ENCODE assay signal across 2 fruit fly cellular contexts in the genomic region with DNA sequence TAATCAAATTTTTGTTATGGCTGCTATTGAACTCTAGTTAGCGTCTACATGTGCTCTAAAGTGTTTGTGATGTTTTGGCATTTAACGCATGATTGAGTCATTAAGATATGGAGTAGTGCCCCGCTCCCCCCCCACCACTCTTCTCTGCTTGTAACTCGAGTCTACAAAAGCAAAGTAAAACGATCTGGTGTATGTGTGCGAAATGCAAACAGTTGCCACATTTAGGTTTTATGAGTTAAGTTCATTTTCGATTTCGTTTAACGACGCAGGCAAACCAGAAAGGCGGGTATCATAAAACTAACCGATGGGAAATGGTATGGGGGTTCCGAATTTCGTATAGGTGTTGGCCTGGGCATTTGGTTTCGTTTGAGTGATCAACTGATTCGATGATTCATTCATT.
TF ChIP-seq lines count a peak whose summit lies in the region.

No protein-coding gene starts in this region.

- TF ChIP-seq CTCF in whole organism, embryonic (GFP tag; optimal IDR thresholded peaks at IDR 0.05; lab: Kevin White, UChicago): no peak

TF ChIP-seq in whole organism, embryonic, 481 proteins besides CTCF, POLR2A, EP300 and RAD21 (continues in another document):
- TF ChIP-seq Pdp1 (GFP tag; optimal IDR thresholded peaks at IDR 0.05; lab: Kevin White, UChicago) (peak in 1 of 2 experiments; percentile 19), CG16813 (GFP tag; IDR thresholded peaks at IDR 0.05; lab: Robert Waterston, UW; ENCODE audit: partially characterized antibody) (no peak), crol (GFP tag; IDR thresholded peaks at IDR 0.05; lab: Robert Waterston, UW) (peak; percentile 72), Mrtf (GFP tag; IDR thresholded peaks at IDR 0.05; lab: Robert Waterston, UW) (0 out of 3 replicates have a peak, but pooled peaks have one; percentile 40), CG12071 (GFP tag; optimal IDR thresholded peaks at IDR 0.05; lab: Kevin White, UChicago) (peak; percentile 42), mirr (GFP tag; optimal IDR thresholded peaks at IDR 0.05; lab: Kevin White, UChicago) (peak; percentile 74), Fer1 (GFP tag; optimal IDR thresholded peaks at IDR 0.05; lab: Kevin White, UChicago) (peak; percentile 30), lab (GFP tag; optimal IDR thresholded peaks at IDR 0.05; lab: Kevin White, UChicago) (peak; percentile 27), Blimp-1 (GFP tag; optimal IDR thresholded peaks at IDR 0.05; lab: Kevin White, UChicago) (peak; percentile 61), CG12769 (tag; optimal IDR thresholded peaks at IDR 0.05; lab: Kevin White, UChicago) (peak; percentile 54), Hr78 (GFP tag; optimal IDR thresholded peaks at IDR 0.05; lab: Kevin White, UChicago) (peak in 1 of 2 experiments; percentile 13), B-H2 (GFP tag; optimal IDR thresholded peaks at IDR 0.05; lab: Kevin White, UChicago) (peak; percentile 3), Atf6 (GFP tag; IDR thresholded peaks at IDR 0.05; lab: Robert Waterston, UW) (peak; percentile 41), exex (tag; optimal IDR thresholded peaks at IDR 0.05; lab: Kevin White, UChicago) (peak; percentile 25), pb (GFP tag; optimal IDR thresholded peaks at IDR 0.05; lab: Kevin White, UChicago) (no peak), CG10321 (GFP tag; IDR thresholded peaks at IDR 0.05; lab: Robert Waterston, UW) (peak; percentile 53; the same call in 1 of the 2 replicates), CG10543 (GFP tag; optimal IDR thresholded peaks at IDR 0.05; lab: Kevin White, UChicago) (peak; percentile 34), Taf1 (GFP tag; IDR thresholded peaks at IDR 0.05; lab: Robert Waterston, UW) (no peak), HHEX (GFP tag; optimal IDR thresholded peaks at IDR 0.05; lab: Kevin White, UChicago) (peak; percentile 18), CG7987 (GFP tag; optimal IDR thresholded peaks at IDR 0.05; lab: Kevin White, UChicago) (peak; percentile 25), Dbx (GFP tag; IDR thresholded peaks at IDR 0.05; lab: Robert Waterston, UW) (0 out of 3 replicates have a peak, but pooled peaks have one; percentile 30), Fer3 (tag; optimal IDR thresholded peaks at IDR 0.05; lab: Kevin White, UChicago) (peak; percentile 12), sd (tag; optimal IDR thresholded peaks at IDR 0.05; lab: Kevin White, UChicago) (peak; percentile 67), kah (GFP tag; optimal IDR thresholded peaks at IDR 0.05; lab: Kevin White, UChicago) (no peak), CG2678 (tag; optimal IDR thresholded peaks at IDR 0.05; lab: Kevin White, UChicago) (peak; percentile 37), BtbVII (GFP tag; optimal IDR thresholded peaks at IDR 0.05; lab: Kevin White, UChicago) (peak; percentile 35), CG6175 (GFP tag; IDR thresholded peaks at IDR 0.05; lab: Robert Waterston, UW) (0 out of 3 replicates have a peak, but pooled peaks have one; percentile 41), otp (GFP tag; IDR thresholded peaks at IDR 0.05; lab: Robert Waterston, UW) (0 out of 3 replicates have a peak, but pooled peaks have one; percentile 15), abd-A (tag; optimal IDR thresholded peaks at IDR 0.05; lab: Kevin White, UChicago) (peak; percentile 84), Rfx (GFP tag; IDR thresholded peaks at IDR 0.05; lab: Robert Waterston, UW) (peak; percentile 24; the same call in 1 of the 2 replicates), Nf-YB (GFP tag; optimal IDR thresholded peaks at IDR 0.05; lab: Kevin White, UChicago) (no peak), Abd-B (GFP tag; optimal IDR thresholded peaks at IDR 0.05; lab: Kevin White, UChicago) (peak; percentile 48), slbo (GFP tag; IDR thresholded peaks at IDR 0.05; lab: Robert Waterston, UW) (0 out of 2 replicates have a peak, but pooled peaks have one; percentile 26), amos (GFP tag; IDR thresholded peaks at IDR 0.05; lab: Robert Waterston, UW; ENCODE audit: partially characterized antibody) (peak; percentile 29; the same call in 1 of the 2 replicates), cwo (GFP tag; optimal IDR thresholded peaks at IDR 0.05; lab: Kevin White, UChicago) (peak; percentile 41), CG1233 (GFP tag; optimal IDR thresholded peaks at IDR 0.05; lab: Kevin White, UChicago) (peak; percentile 1), Hmr (GFP tag; optimal IDR thresholded peaks at IDR 0.05; lab: Kevin White, UChicago) (peak; percentile 18), sug (tag; optimal IDR thresholded peaks at IDR 0.05; lab: Kevin White, UChicago) (peak; percentile 64), CG18599 (GFP tag; optimal IDR thresholded peaks at IDR 0.05; lab: Kevin White, UChicago) (peak; percentile 21), CG13296 (GFP tag; optimal IDR thresholded peaks at IDR 0.05; lab: Kevin White, UChicago) (peak; percentile 12)

TF ChIP-seq in whole organism, prepupa, 60 proteins besides CTCF, POLR2A, EP300 and RAD21:
- TF ChIP-seq CG9139 (GFP tag; optimal IDR thresholded peaks at IDR 0.05; lab: Kevin White, UChicago): no peak
- TF ChIP-seq Sox15 (GFP tag; optimal IDR thresholded peaks at IDR 0.05; lab: Kevin White, UChicago): no peak
- TF ChIP-seq fkh (GFP tag; optimal IDR thresholded peaks at IDR 0.05; lab: Kevin White, UChicago): peak; percentile 83
- no peak for TF ChIP-seq CG7368 (GFP tag; optimal IDR thresholded peaks at IDR 0.05; lab: Kevin White, UChicago)
TF ChIP-seq in whole organism, prepupa: peak in this region for 1.

Comparison
In these comparisons a context has a peak if more than half of its experiments do, and no peak if none do; other contexts are left out.
1. Of the 7 proteins assayed by ChIP-seq in both whole organism, embryonic and whole organism, prepupa: peak only in whole organism, embryonic: Blimp-1 and CG16779; only in whole organism, prepupa: none; in both: none; in neither: 5.